In genomic region chrII:15080535-15080934, ce11 we compare ENCODE assay signal across 5 worm cellular contexts.
TF ChIP-seq lines count a peak whose summit lies in the region.

No protein-coding gene starts in this region.

TF ChIP-seq in whole organism, L4 larva, 104 proteins besides CTCF, POLR2A, EP300 and RAD21:
- TF ChIP-seq aha-1 (tag; lab: Kevin White, UChicago) (peak; percentile 43), ztf-11 (tag; optimal IDR thresholded peaks at IDR 0.05; lab: Kevin White, UChicago) (no peak), hlh-30 (tag; optimal IDR thresholded peaks at IDR 0.05; lab: Kevin White, UChicago; ENCODE audit: insufficient read depth) (no peak), daf-12 (tag; optimal IDR thresholded peaks at IDR 0.05; lab: Kevin White, UChicago) (no peak)

TF ChIP-seq in whole organism, early embryonic, 17 proteins besides CTCF, POLR2A, EP300 and RAD21:
- TF ChIP-seq scrt-1 (GFP tag; IDR thresholded peaks at IDR 0.05; lab: Robert Waterston, UW) (no peak), flt-1 (GFP tag; IDR thresholded peaks at IDR 0.05; lab: Robert Waterston, UW) (no peak), aly-1 (tag; optimal IDR thresholded peaks at IDR 0.05; lab: Kevin White, UChicago) (no peak), hmg-4 (GFP tag; optimal IDR thresholded peaks at IDR 0.05; lab: Kevin White, UChicago) (peak; percentile 58), ceh-36 (tag; optimal IDR thresholded peaks at IDR 0.05; lab: Kevin White, UChicago) (peak; percentile 21), pes-1 (GFP tag; IDR thresholded peaks at IDR 0.05; lab: Robert Waterston, UW) (no peak), B0310.2 (tag; optimal IDR thresholded peaks at IDR 0.05; lab: Kevin White, UChicago) (no peak)

TF ChIP-seq in whole organism, late embryonic, 69 proteins besides CTCF, POLR2A, EP300 and RAD21:
- TF ChIP-seq dmd-4 (tag; optimal IDR thresholded peaks at IDR 0.05; lab: Kevin White, UChicago; ENCODE audit: borderline replicate concordance), result no peak
- no peak for TF ChIP-seq dve-1 (tag; optimal IDR thresholded peaks at IDR 0.05; lab: Kevin White, UChicago)
- TF ChIP-seq sox-2 (GFP tag; IDR thresholded peaks at IDR 0.05; lab: Robert Waterston, UW), result no peak
- TF ChIP-seq ceh-34 (tag; optimal IDR thresholded peaks at IDR 0.05; lab: Kevin White, UChicago), result peak; percentile 33
- no peak for TF ChIP-seq zip-5 (tag; optimal IDR thresholded peaks at IDR 0.05; lab: Kevin White, UChicago)
- TF ChIP-seq elt-4 (tag; optimal IDR thresholded peaks at IDR 0.05; lab: Kevin White, UChicago), result no peak

TF ChIP-seq in whole organism, mixed stage, embryonic, 35 proteins besides CTCF, POLR2A, EP300 and RAD21:
- peak; percentile 8 for TF ChIP-seq mls-2 (tag; optimal IDR thresholded peaks at IDR 0.05; lab: Kevin White, UChicago)
- TF ChIP-seq ces-1 (GFP tag; optimal IDR thresholded peaks at IDR 0.05; lab: Kevin White, UChicago), result peak; percentile 58
- no peak for TF ChIP-seq nhr-76 (tag; optimal IDR thresholded peaks at IDR 0.05; lab: Kevin White, UChicago)
- TF ChIP-seq sptf-1 (tag; optimal IDR thresholded peaks at IDR 0.05; lab: Kevin White, UChicago), result peak; percentile 52
- TF ChIP-seq zip-8 (tag; optimal IDR thresholded peaks at IDR 0.05; lab: Kevin White, UChicago), result no peak
- TF ChIP-seq unc-39 (tag; optimal IDR thresholded peaks at IDR 0.05; lab: Kevin White, UChicago), result no peak

TF ChIP-seq in whole organism, young adult, 124 proteins besides CTCF, POLR2A, EP300 and RAD21:
- TF ChIP-seq lin-40 (tag; optimal IDR thresholded peaks at IDR 0.05; lab: Kevin White, UChicago) (no peak), zfh-2 (GFP tag; conservative IDR thresholded peaks at IDR 0.05; lab: Robert Waterston, UW) (peak; percentile 38; the same call in 1 of the 2 replicates)
TF ChIP-seq in whole organism, young adult: peak in this region for 1.
